Worm (Caenorhabditis elegans) whole organism, midembryonic: ENCODE data around the gene F47B8.1.

Source experiments
- cog-1 ChIP-seq: sonication (generic microtip); optimal IDR thresholded peaks from 2 replicates; lab custom pipeline; 2016; ENCODE audit warnings: missing genetic modification characterization, missing compliant biosample characterization
- flt-1 ChIP-seq: fragments of 200-800 bp; sonication (Bioruptor generic); IDR thresholded peaks from 2 replicates; pipeline ENCODE4 v1.3.6; 2022; ENCODE audit warnings: missing genetic modification characterization, missing compliant biosample characterization
- klf-2 ChIP-seq: fragments of 200-800 bp; sonication (Bioruptor generic); conservative IDR thresholded peaks from 2 replicates; pipeline ENCODE4 v1.3.6; 2022; ENCODE audit warnings: missing genetic modification reagents, missing genetic modification characterization, missing compliant biosample characterization
- ref-1 ChIP-seq: fragments of 200-800 bp; sonication (Bioruptor generic); conservative IDR thresholded peaks from 2 replicates; pipeline ENCODE4 v1.3.6; 2022; ENCODE audit warnings: missing genetic modification reagents, missing genetic modification characterization, missing compliant biosample characterization
- tab-1 ChIP-seq: fragments of 200-800 bp; sonication (Bioruptor generic); IDR thresholded peaks from 2 replicates; pipeline ENCODE4 v1.3.6; 2022; ENCODE audit warnings: missing genetic modification characterization, missing compliant biosample characterization
- ztf-23 ChIP-seq: fragments of 200-800 bp; sonication (Bioruptor generic); IDR thresholded peaks from 2 replicates; pipeline ENCODE4 v1.3.6; 2022; ENCODE audit warnings: missing genetic modification reagents, missing genetic modification characterization, missing compliant biosample characterization

ce11 chrV:14285803-14286202 lies 28.3 kb downstream of the F47B8.1 start, which contains the start of gene F40G12.11:
- TF ChIP-seq ref-1 (no peak), flt-1 (GFP tag; lab: Robert Waterston, UW) (no peak), tab-1 (GFP tag; lab: Robert Waterston, UW) (no peak), ztf-23 (GFP tag; lab: Robert Waterston, UW) (no peak), klf-2 (no peak), cog-1 (no peak)
